Fruit fly (Drosophila melanogaster) S2 (cell line): ENCODE results near the gene Pkg21D.

Source experiments
- CG8478 ChIP-seq: fragments of >200 bp; optimal IDR thresholded peaks from 2 replicates; lab custom pipeline; 2018
- CTCF ChIP-seq, 2 experiments: fragments of >200 bp; optimal IDR thresholded peaks; 2 replicates each; lab custom pipeline; 2018

DNA sequence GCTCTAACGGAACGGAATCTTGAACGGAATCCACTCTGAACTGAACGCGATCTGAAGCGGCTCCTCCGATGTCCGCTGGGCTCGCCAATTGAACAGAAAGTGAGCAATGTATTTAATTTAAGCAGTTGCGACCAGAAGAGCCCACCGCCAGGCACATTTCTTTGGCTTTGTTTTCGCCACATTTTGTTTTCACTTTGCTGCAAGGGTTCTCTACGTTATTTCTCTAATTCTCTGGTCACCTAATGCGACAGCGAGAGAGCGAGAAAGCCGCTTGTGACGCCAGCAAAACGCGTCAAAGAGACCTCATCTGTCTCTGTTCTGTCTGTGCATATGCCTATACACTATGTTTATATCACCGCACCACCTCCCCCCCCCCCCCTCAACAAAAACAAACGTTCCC, 46.3 kb downstream of the Pkg21D start, which contains the start of gene Eaat2:
- TF ChIP-seq CG8478 (lab: Kevin White, UChicago): no peak
- TF ChIP-seq CTCF (optimal IDR thresholded peaks at IDR 0.05; lab: Kevin White, UChicago): no peak
